Worm (Caenorhabditis elegans) whole organism, mixed stage, embryonic: ENCODE data around the gene ndub-3.

Source experiments
- M03D4.4 ChIP-seq: sonication (generic microtip); optimal IDR thresholded peaks from 2 replicates; lab custom pipeline; 2017; ENCODE audit warnings: mild to moderate bottlenecking, missing genetic modification characterization, missing compliant biosample characterization
- bed-3 ChIP-seq: fragments of 200-800 bp; sonication (Bioruptor generic); optimal IDR thresholded peaks from 3 replicates; lab custom pipeline; 2018; ENCODE audit warnings: mild to moderate bottlenecking, missing genetic modification characterization, moderate library complexity, missing compliant biosample characterization
- blmp-1 ChIP-seq: fragments of 150-350 bp; optimal IDR thresholded peaks from 2 replicates; lab custom pipeline; 2014; ENCODE audit warnings: missing biosample characterization, missing genetic modification characterization
- ceh-39 ChIP-seq: fragments of 150-350 bp; optimal IDR thresholded peaks from 2 replicates; lab custom pipeline; 2014; ENCODE audit warnings: missing biosample characterization, missing genetic modification characterization
- ceh-43 ChIP-seq: fragments of 200-800 bp; sonication (Bioruptor generic); optimal IDR thresholded peaks from 2 replicates; lab custom pipeline; 2018; ENCODE audit warnings: mild to moderate bottlenecking, missing genetic modification characterization, moderate library complexity, missing compliant biosample characterization
- ceh-83 ChIP-seq: fragments of 200-800 bp; sonication (Bioruptor generic); optimal IDR thresholded peaks from 2 replicates; lab custom pipeline; 2018; ENCODE audit warnings: mild to moderate bottlenecking, missing genetic modification characterization, missing compliant biosample characterization
- ces-1 ChIP-seq: fragments of 150-350 bp; optimal IDR thresholded peaks from 2 replicates; lab custom pipeline; 2014; ENCODE audit warnings: missing biosample characterization, missing genetic modification reagents, missing genetic modification characterization
- cnd-1 ChIP-seq: fragments of 200-800 bp; sonication (Bioruptor generic); optimal IDR thresholded peaks from 2 replicates; lab custom pipeline; 2018; ENCODE audit warnings: mild to moderate bottlenecking, missing genetic modification characterization, missing compliant biosample characterization
- drap-1 ChIP-seq: fragments of 200-800 bp; sonication (Bioruptor generic); optimal IDR thresholded peaks from 3 replicates; lab custom pipeline; 2018; ENCODE audit warnings: mild to moderate bottlenecking, missing genetic modification characterization, missing compliant biosample characterization
- elt-1 ChIP-seq: sonication (generic microtip); optimal IDR thresholded peaks from 2 replicates; lab custom pipeline; 2017; ENCODE audit warnings: missing genetic modification characterization, mild to moderate bottlenecking, missing compliant biosample characterization, antibody characterized with exemption, moderate library complexity, borderline replicate concordance; ENCODE audit not compliant: insufficient read depth
- flh-1 ChIP-seq: fragments of 200-800 bp; sonication (Bioruptor generic); optimal IDR thresholded peaks from 2 replicates; lab custom pipeline; 2018; ENCODE audit warnings: mild to moderate bottlenecking, missing genetic modification characterization, moderate library complexity, missing compliant biosample characterization
- ham-2 ChIP-seq: fragments of 200-800 bp; sonication (Bioruptor generic); optimal IDR thresholded peaks from 2 replicates; lab custom pipeline; 2018; ENCODE audit warnings: mild to moderate bottlenecking, missing genetic modification characterization, missing compliant biosample characterization
- lin-13 ChIP-seq: fragments of 150-350 bp; optimal IDR thresholded peaks from 2 replicates; lab custom pipeline; 2014; ENCODE audit warnings: missing biosample characterization, missing genetic modification characterization
- lin-32 ChIP-seq: fragments of 200-800 bp; sonication (Bioruptor generic); optimal IDR thresholded peaks from 2 replicates; lab custom pipeline; 2018; ENCODE audit warnings: mild to moderate bottlenecking, missing genetic modification characterization, missing compliant biosample characterization
- lsy-2 ChIP-seq: fragments of 150-350 bp; optimal IDR thresholded peaks from 2 replicates; lab custom pipeline; 2014; ENCODE audit warnings: missing biosample characterization, missing genetic modification characterization
- mab-5 ChIP-seq: fragments of 150-350 bp; optimal IDR thresholded peaks from 2 replicates; lab custom pipeline; 2014; ENCODE audit warnings: missing biosample characterization, missing genetic modification characterization
- mep-1 ChIP-seq: fragments of 150-350 bp; optimal IDR thresholded peaks from 2 replicates; lab custom pipeline; 2017; ENCODE audit warnings: missing biosample characterization, missing genetic modification reagents, missing genetic modification characterization, inconsistent platforms
- mls-2 ChIP-seq: sonication (generic microtip); optimal IDR thresholded peaks from 2 replicates; lab custom pipeline; 2016; ENCODE audit warnings: mild to moderate bottlenecking, missing genetic modification characterization, moderate library complexity, missing compliant biosample characterization
- nhr-12 ChIP-seq: fragments of 150-350 bp; optimal IDR thresholded peaks from 2 replicates; lab custom pipeline; 2014; ENCODE audit warnings: missing biosample characterization, missing genetic modification characterization
- nhr-2 ChIP-seq: fragments of 150-350 bp; optimal IDR thresholded peaks from 2 replicates; lab custom pipeline; 2014; ENCODE audit warnings: missing biosample characterization, missing genetic modification characterization
- nhr-237 ChIP-seq: fragments of 150-350 bp; optimal IDR thresholded peaks from 2 replicates; lab custom pipeline; 2014; ENCODE audit warnings: missing biosample characterization, missing genetic modification characterization
- nhr-28 ChIP-seq: fragments of 150-350 bp; optimal IDR thresholded peaks from 2 replicates; lab custom pipeline; 2014; ENCODE audit warnings: missing biosample characterization, missing genetic modification characterization
- pha-4 ChIP-seq: fragments of 150-350 bp; optimal IDR thresholded peaks from 2 replicates; lab custom pipeline; 2018; ENCODE audit warnings: missing biosample characterization, missing genetic modification reagents, missing genetic modification characterization
- sem-2 ChIP-seq: fragments of 200-800 bp; sonication (Bioruptor generic); optimal IDR thresholded peaks from 2 replicates; lab custom pipeline; 2018; ENCODE audit warnings: mild to moderate bottlenecking, missing genetic modification characterization, missing compliant biosample characterization
- snpc-4 ChIP-seq: fragments of 150-350 bp; optimal IDR thresholded peaks from 2 replicates; lab custom pipeline; 2014; ENCODE audit warnings: missing biosample characterization, missing genetic modification characterization
- sptf-1 ChIP-seq: sonication (generic microtip); optimal IDR thresholded peaks from 2 replicates; lab custom pipeline; 2017; ENCODE audit warnings: mild to moderate bottlenecking, missing genetic modification characterization, moderate library complexity, missing compliant biosample characterization
- tbx-8 ChIP-seq: fragments of 200-800 bp; sonication (Bioruptor generic); optimal IDR thresholded peaks from 2 replicates; lab custom pipeline; 2018; ENCODE audit warnings: mild to moderate bottlenecking, missing genetic modification characterization, moderate library complexity, missing compliant biosample characterization
- unc-120 ChIP-seq: sonication (generic microtip); optimal IDR thresholded peaks from 2 replicates; lab custom pipeline; 2017; ENCODE audit warnings: missing genetic modification characterization, missing compliant biosample characterization; ENCODE audit not compliant: poor library complexity, severe bottlenecking
- unc-39 ChIP-seq: fragments of 150-350 bp; optimal IDR thresholded peaks from 2 replicates; lab custom pipeline; 2014; ENCODE audit warnings: missing biosample characterization, missing genetic modification characterization
- unc-62 ChIP-seq: fragments of 150-350 bp; optimal IDR thresholded peaks from 2 replicates; lab custom pipeline; 2014; ENCODE audit warnings: missing biosample characterization, missing genetic modification reagents, missing genetic modification characterization
- zip-8 ChIP-seq: fragments of 150-350 bp; optimal IDR thresholded peaks from 2 replicates; lab custom pipeline; 2014; ENCODE audit warnings: missing biosample characterization, missing genetic modification characterization
- ztf-11 ChIP-seq: fragments of 150-350 bp; optimal IDR thresholded peaks from 2 replicates; lab custom pipeline; 2014; ENCODE audit warnings: missing biosample characterization, missing genetic modification characterization

ndub-3 gene

DNA sequence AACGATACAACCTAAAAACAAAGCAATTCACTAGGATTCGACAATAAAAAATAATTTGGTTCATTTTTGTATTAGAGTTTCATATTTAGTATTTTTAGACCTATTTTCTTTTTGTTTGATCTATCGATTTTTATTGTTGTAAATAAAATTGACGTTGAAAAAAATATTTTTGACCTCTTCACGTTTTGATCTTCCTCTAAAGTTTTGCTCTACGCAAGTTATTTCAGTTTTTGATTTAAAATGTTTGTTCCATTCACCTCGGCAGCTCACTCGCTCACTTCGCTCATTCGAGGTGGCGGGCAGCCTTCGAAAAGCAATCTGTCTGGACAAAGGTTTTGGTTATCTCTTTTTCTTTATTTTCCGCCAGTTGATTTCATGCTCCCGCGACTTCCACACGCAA lies 33.9 kb downstream of the ndub-3 start, which contains the start of gene enol-1:
enol-1 (plus strand) TSS at position 235 of the 400 bp plus-strand sequence.
- TF ChIP-seq drap-1 (GFP tag; lab: Kevin White, UChicago): no peak
- TF ChIP-seq mab-5: no peak
- TF ChIP-seq mep-1 (tag; lab: Kevin White, UChicago): no peak
- TF ChIP-seq, all 35 proteins: peak for 0

DNA sequence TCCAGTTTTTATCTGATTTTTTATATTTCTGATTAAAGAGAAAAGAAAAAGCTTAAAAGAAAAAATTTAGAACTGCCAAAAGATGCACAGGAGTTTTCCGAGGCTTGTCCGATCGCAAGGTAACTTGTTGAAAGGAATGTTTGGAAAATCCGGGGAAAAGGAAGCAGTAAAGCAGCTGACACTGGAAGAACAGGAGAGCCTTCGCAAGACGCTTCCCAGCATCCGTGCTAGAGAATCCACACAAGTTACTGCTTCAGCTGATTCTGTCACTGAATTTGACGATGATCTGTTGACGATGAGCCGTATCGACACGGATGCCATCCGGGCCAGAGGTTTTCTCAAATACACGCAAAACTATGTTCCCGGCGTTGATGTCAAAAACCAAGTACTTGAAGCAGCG lies 34.9 kb downstream of the ndub-3 start, which contains the start of gene mrpl-50:
mrpl-50 (plus strand) TSS at position 71 of the 400 bp plus-strand sequence.
- TF ChIP-seq sem-2 (GFP tag; lab: Kevin White, UChicago): no peak
- no peak for TF ChIP-seq nhr-2
- TF ChIP-seq cnd-1 (tag; lab: Kevin White, UChicago): no peak
- TF ChIP-seq lin-13 (tag; lab: Kevin White, UChicago): no peak
- TF ChIP-seq bed-3 (GFP tag; lab: Kevin White, UChicago): no peak
- no peak for TF ChIP-seq lin-32 (GFP tag; lab: Kevin White, UChicago)
- no peak for TF ChIP-seq nhr-12 (tag; lab: Kevin White, UChicago)
- no peak for TF ChIP-seq unc-120 (tag; lab: Kevin White, UChicago)
- TF ChIP-seq drap-1 (GFP tag; lab: Kevin White, UChicago): no peak
- TF ChIP-seq flh-1 (GFP tag; lab: Kevin White, UChicago): no peak
- TF ChIP-seq mep-1 (tag; lab: Kevin White, UChicago): no peak
- no peak for TF ChIP-seq ztf-11 (tag; lab: Kevin White, UChicago)
- no peak for TF ChIP-seq ceh-39 (tag; lab: Kevin White, UChicago)
- no peak for TF ChIP-seq M03D4.4

DNA sequence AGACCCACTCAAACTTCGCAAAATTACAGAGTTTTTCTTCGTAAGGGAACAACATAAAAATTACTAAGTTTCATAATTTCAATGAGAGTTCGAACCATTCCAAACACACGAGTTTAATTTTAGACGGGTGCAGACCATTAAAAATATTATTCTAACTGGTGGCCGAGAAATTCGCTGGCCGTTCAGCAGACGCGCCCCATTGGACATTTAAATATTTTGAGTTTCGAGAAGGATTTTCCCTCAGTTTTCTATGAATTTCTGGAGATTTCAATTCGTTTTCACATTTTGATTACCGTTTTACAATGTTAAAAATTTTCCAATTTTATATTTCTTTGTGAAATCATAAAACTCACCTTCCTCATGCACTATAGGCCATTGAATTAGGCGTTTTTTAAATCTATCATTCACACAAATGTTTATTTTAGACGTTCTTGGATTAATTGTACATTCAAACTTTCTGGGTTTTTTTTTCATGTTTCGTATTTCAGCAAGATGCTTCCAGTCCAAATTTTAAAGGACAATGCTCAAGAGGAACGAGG lies 37.4 kb downstream of the ndub-3 start, which contains the start of gene cct-2:
cct-2 (plus strand) TSS at position 489 of the 539 bp plus-strand sequence.
- TF ChIP-seq tbx-8 (GFP tag; lab: Kevin White, UChicago): no peak
- TF ChIP-seq ceh-39 (tag; lab: Kevin White, UChicago): no peak
- TF ChIP-seq nhr-237 (tag; lab: Kevin White, UChicago): peak; percentile 32
- TF ChIP-seq pha-4: peak; percentile 4
- no peak for TF ChIP-seq mls-2 (tag; lab: Kevin White, UChicago)
- TF ChIP-seq mep-1 (tag; lab: Kevin White, UChicago): peak; percentile 22
- TF ChIP-seq lsy-2 (tag; lab: Kevin White, UChicago): peak; percentile 30
- TF ChIP-seq ces-1 (GFP tag; lab: Kevin White, UChicago): peak; percentile 41
- TF ChIP-seq cnd-1 (tag; lab: Kevin White, UChicago): no peak
- TF ChIP-seq, all 35 proteins: peak for 5

DNA sequence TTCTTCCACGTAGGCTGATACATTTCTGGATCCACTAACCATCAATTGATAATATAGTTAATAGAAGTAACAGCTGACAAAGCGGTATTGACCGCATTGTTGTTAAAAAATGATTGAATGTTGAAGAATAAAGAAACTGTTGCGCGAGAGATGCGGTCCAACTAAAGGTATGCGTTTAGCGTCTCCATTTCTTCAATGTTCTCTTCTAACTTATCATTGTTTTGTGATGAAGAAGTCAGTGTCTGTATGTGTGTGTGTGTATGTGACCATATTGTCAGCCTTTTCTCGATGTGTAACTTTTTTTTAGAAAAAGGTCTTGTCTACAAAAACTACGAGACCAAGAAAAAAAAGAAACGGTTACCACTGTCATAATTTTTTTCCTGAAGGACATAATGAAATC lies 38.2 kb downstream of the ndub-3 start, which contains the start of gene B0457.2:
B0457.2 (minus strand) TSS at position 101 of the 400 bp plus-strand sequence.
- TF ChIP-seq cnd-1 (tag; lab: Kevin White, UChicago) (no peak), mab-5 (no peak), pha-4 (no peak)

DNA sequence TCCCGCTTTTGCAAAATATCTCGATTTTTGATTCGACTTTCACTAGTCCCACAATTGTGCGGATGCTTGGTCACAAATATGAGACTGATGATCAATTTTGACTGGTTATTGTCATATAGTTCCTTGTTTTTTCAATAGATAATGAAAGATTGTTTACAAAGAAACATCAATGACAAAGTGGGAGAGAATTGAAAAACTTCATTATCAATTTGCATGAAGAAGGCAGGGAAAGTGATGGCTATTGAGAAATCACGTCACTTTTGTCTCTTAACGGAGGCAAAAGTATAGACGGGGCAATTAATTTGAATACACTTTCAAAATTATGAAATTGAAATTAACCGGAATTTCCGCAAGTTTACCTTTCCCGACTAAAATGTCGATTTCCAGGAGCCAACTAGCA lies 41.5 kb downstream of the ndub-3 start:
- TF ChIP-seq ces-1 (GFP tag; lab: Kevin White, UChicago) (no peak), tbx-8 (GFP tag; lab: Kevin White, UChicago) (no peak), ham-2 (GFP tag; lab: Kevin White, UChicago) (no peak), elt-1 (tag; lab: Kevin White, UChicago) (no peak), unc-62 (GFP tag; lab: Kevin White, UChicago) (no peak), lsy-2 (tag; lab: Kevin White, UChicago) (no peak), snpc-4 (tag; lab: Kevin White, UChicago) (no peak), ceh-43 (GFP tag; lab: Kevin White, UChicago) (no peak), pha-4 (no peak), nhr-237 (tag; lab: Kevin White, UChicago) (no peak), mab-5 (no peak), unc-120 (tag; lab: Kevin White, UChicago) (no peak), ceh-39 (tag; lab: Kevin White, UChicago) (no peak), zip-8 (tag; lab: Kevin White, UChicago) (no peak)

DNA sequence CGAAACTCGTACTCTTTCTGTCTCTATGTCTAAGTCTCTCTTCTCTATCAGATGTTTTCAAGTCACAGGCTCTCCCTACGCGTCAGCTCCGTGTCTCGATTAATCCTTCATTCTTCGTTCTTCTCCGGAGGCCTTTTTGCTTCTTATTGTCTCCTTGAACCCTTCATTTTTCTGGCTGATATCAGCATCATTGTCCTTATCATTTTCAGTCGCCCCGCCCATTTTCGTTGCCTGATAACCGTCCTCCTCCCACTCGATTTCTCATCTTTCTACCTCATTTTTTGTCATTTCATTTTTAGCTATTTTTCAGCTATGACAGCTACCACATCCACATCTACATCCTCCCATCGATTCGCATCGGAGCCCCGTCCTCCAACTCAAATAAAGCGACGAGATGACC lies 42.5 kb downstream of the ndub-3 start, which contains the start of gene B0457.6:
B0457.6 (plus strand) TSS at position 284 of the 400 bp plus-strand sequence.
- TF ChIP-seq lin-13 (tag; lab: Kevin White, UChicago) (no peak), unc-120 (tag; lab: Kevin White, UChicago) (no peak), bed-3 (GFP tag; lab: Kevin White, UChicago) (no peak), blmp-1 (tag; lab: Kevin White, UChicago) (no peak), mep-1 (tag; lab: Kevin White, UChicago) (no peak), mls-2 (tag; lab: Kevin White, UChicago) (no peak), drap-1 (GFP tag; lab: Kevin White, UChicago) (no peak), ceh-83 (GFP tag; lab: Kevin White, UChicago) (no peak), flh-1 (GFP tag; lab: Kevin White, UChicago) (no peak), cnd-1 (tag; lab: Kevin White, UChicago) (no peak), nhr-28 (tag; lab: Kevin White, UChicago) (no peak), sptf-1 (no peak), pha-4 (no peak), zip-8 (tag; lab: Kevin White, UChicago) (no peak), ces-1 (GFP tag; lab: Kevin White, UChicago) (no peak), M03D4.4 (no peak), unc-39 (tag; lab: Kevin White, UChicago) (no peak)
